Worm (Caenorhabditis elegans): ENCODE results near the gene C18H7.12.

The C18H7.12 gene

DNA sequence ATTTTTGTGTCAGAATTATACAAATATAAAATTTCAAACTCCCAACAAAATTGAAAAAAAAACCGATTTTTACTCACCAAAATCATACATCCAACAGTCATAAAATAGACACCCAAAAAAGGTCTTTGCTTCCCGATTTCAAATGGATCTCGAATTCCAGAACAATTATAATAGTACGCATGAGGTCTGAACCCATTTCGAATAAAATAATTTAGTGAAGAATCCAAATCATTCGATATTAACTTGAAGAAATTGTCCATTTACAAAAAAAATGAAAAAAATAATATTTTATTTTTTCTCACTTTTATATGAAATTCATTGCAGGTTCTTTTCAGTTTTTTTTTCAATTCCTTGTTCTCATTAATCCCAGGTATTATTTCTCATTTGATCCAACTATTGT is 14.0 kb upstream of the C18H7.12 start, which contains the start of gene srt-59:
Gene srt-59, minus strand, starts transcription at position 101 of the 400 bp plus-strand sequence.
- TF ChIP-seq mab-5 (tag; optimal IDR thresholded peaks at IDR 0.05) (no peak), F13H6.1 (tag; optimal IDR thresholded peaks at IDR 0.05) (no peak), alr-1 (tag; optimal IDR thresholded peaks at IDR 0.05) (no peak), elt-3 (tag; optimal IDR thresholded peaks at IDR 0.05) (no peak), nhr-10 (tag; optimal IDR thresholded peaks at IDR 0.05) (no peak), peb-1 (tag; optimal IDR thresholded peaks at IDR 0.05) (no peak), R02D3.7 (tag; optimal IDR thresholded peaks at IDR 0.05) (no peak), lin-13 (GFP tag; optimal IDR thresholded peaks at IDR 0.05) (no peak), dmd-4 (tag; optimal IDR thresholded peaks at IDR 0.05) (no peak), nhr-23 (tag; optimal IDR thresholded peaks at IDR 0.05) (no peak)

DNA sequence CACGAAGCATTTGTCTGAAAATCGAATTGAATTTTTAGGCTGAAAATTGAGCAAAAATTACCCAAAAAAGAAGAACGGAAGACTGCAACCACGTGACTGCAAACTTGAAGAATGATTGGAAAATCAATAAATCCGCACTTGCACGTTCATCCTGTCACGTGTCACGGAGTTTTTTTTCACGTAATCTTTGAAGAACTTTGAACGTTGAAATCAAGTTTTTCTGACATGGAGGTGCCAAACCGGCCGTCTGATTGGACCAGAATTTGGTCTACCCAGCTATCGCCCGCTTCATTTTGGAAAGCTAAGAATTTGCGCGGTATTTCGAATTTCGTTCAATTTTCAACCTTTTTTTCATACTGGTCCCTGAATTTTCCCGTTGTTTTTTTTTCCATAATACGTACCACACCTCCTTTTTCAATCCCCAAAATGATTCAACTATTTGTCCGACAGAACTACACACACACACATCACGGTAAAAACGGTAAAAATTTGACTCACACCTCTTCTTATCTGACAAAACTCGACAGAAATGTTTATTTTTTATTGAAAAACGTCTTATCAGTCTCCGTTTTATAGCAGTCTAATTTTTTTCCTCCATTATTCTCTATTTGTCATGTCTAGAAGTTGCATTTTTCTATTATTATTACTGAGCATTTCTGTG is 8.8 kb upstream of the C18H7.12 start, which contains the start of the genes C18H7.7 and C18H7.11:
Gene C18H7.7, minus strand, starts transcription at position 101 of the 661 bp plus-strand sequence.
Gene C18H7.11, plus strand, starts transcription at position 611 of the 661 bp plus-strand sequence.
- no peak for TF ChIP-seq aly-2 (tag; optimal IDR thresholded peaks at IDR 0.05)
- TF ChIP-seq fos-1 (tag; optimal IDR thresholded peaks at IDR 0.05) = peak; percentile 79

DNA sequence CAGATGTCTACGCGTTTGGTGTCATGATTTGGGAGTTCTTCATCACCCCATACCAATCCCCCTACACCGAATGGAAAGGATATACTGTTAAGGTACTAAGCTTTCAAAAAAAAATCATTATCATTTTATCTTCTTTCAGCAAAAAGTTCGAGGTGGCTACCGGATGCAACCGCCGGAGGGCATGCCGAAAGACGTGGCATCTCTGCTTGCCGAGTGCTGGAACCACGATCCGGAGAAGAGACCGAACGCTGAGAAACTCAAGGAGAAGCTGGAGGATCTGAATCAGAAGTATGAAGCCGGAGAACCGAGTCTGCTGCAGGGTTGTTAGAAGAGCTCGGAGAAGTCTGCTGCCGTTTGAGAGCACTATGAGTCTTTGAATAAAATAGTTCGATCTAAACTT is 7.2 kb upstream of the C18H7.12 start:
- TF ChIP-seq nhr-129 (tag; optimal IDR thresholded peaks at IDR 0.05) (no peak), nhr-25 (tag; optimal IDR thresholded peaks at IDR 0.05) (no peak), elt-3 (tag; optimal IDR thresholded peaks at IDR 0.05) (no peak), alr-1 (tag; optimal IDR thresholded peaks at IDR 0.05) (no peak), unc-62 (GFP tag; optimal IDR thresholded peaks at IDR 0.05) (no peak), unc-39 (tag; optimal IDR thresholded peaks at IDR 0.05) (no peak), skn-1 (tag; optimal IDR thresholded peaks at IDR 0.05) (no peak), nhr-12 (tag; optimal IDR thresholded peaks at IDR 0.05) (no peak), sma-9 (GFP tag; optimal IDR thresholded peaks at IDR 0.05) (no peak), sma-9 (tag; optimal IDR thresholded peaks at IDR 0.05) (no peak), lin-11 (tag; optimal IDR thresholded peaks at IDR 0.05) (no peak), aly-2 (tag; optimal IDR thresholded peaks at IDR 0.05) (no peak)

DNA sequence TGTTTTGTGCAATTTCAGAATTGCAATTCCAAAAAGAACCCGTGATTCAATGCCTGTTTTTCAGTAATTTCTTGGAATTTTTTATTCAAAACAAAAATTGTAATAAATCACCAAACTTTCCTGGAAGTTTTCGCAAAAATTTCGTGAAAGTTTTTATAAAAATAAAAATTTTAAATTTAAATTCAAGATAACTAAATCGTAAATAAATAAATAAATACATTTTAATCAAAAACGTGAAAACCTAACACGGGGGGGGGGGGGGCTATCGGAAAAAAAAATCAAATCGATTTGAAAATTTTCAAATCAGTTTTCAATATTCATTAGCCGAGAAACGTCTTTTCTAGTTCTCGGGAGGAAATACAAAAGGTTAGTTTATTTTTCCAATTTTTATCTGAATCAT is 5.4 kb upstream of the C18H7.12 start, which contains the start of gene C18H7.4:
Gene C18H7.4, plus strand, starts transcription at position 301 of the 400 bp plus-strand sequence.
- TF ChIP-seq sma-9 (GFP tag; optimal IDR thresholded peaks at IDR 0.05) (no peak), sma-9 (tag; optimal IDR thresholded peaks at IDR 0.05) (no peak), ceh-82 (tag; optimal IDR thresholded peaks at IDR 0.05) (no peak), nhr-11 (tag; optimal IDR thresholded peaks at IDR 0.05) (no peak), dmd-4 (tag; optimal IDR thresholded peaks at IDR 0.05) (no peak), alr-1 (tag; optimal IDR thresholded peaks at IDR 0.05) (no peak), nhr-12 (tag; optimal IDR thresholded peaks at IDR 0.05) (no peak), gmeb-1 (tag; optimal IDR thresholded peaks at IDR 0.05) (no peak), Y55F3AM.14 (GFP tag; optimal IDR thresholded peaks at IDR 0.05) (no peak)

DNA sequence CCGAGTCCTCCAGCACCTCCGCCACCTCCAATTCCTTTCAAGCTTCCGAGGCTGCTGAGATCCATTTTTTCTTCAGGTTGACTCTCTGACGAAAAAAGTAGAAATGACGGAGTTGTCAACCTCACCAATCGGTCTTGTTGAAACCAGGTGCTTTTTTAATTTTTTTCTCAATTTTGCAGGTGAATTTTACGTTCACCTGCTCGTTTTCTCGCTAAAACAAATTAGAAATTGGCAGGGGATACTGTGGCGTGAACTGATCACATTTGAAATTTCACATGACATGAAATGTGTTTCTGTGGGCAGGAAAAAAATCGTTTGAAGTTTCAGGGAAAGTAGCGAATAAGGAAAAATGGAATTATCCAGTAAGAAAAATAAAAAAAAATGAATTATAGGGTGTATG is 4.8 kb upstream of the C18H7.12 start, which contains the start of gene C18H7.6:
Gene C18H7.6, minus strand, starts transcription at position 104 of the 400 bp plus-strand sequence.
- TF ChIP-seq mdl-1 (tag; optimal IDR thresholded peaks at IDR 0.05) (no peak), mbf-1 (tag; optimal IDR thresholded peaks at IDR 0.05) (no peak), ztf-4 (tag; optimal IDR thresholded peaks at IDR 0.05) (no peak), nhr-10 (tag; optimal IDR thresholded peaks at IDR 0.05) (no peak), aly-2 (tag; optimal IDR thresholded peaks at IDR 0.05) (no peak)

DNA sequence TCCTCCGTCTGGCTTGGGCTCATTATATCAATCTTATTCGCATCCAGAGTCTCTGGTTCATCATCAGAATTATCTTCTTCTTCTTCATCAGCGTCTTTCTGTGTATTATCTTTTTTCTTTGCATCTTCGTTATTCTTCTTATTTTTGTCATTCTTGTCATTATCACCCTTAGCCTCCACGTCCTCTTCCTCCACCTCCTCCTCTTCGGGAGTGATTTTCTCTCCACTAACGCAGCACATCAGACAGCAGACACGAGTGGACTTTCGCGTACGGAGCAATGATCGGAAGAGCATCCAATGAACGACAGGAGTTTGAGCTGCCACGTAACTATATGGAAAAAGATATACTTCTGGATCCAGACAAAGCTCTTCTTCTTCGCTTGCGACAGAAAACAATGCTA is 3.6 kb downstream of the C18H7.12 start:
- TF ChIP-seq alr-1 (tag; optimal IDR thresholded peaks at IDR 0.05) (no peak), nhr-77 (tag; optimal IDR thresholded peaks at IDR 0.05) (no peak), blmp-1 (tag; optimal IDR thresholded peaks at IDR 0.05; ENCODE audit: insufficient read depth) (no peak), peb-1 (tag; optimal IDR thresholded peaks at IDR 0.05) (no peak), sem-4 (tag; optimal IDR thresholded peaks at IDR 0.05) (no peak), snpc-4 (tag; optimal IDR thresholded peaks at IDR 0.05) (no peak), egl-27 (tag; optimal IDR thresholded peaks at IDR 0.05) (no peak), nhr-11 (tag; optimal IDR thresholded peaks at IDR 0.05) (no peak), zag-1 (tag; optimal IDR thresholded peaks at IDR 0.05) (no peak), lin-11 (tag; optimal IDR thresholded peaks at IDR 0.05) (no peak), ceh-16 (tag; optimal IDR thresholded peaks at IDR 0.05) (no peak), nhr-12 (tag; optimal IDR thresholded peaks at IDR 0.05) (no peak), mdl-1 (tag; optimal IDR thresholded peaks at IDR 0.05) (no peak), elt-1 (tag; optimal IDR thresholded peaks at IDR 0.05) (no peak), lin-39 (tag; optimal IDR thresholded peaks at IDR 0.05) (no peak), nhr-6 (tag; optimal IDR thresholded peaks at IDR 0.05) (no peak)
